Fruit fly (Drosophila melanogaster) whole organism, pupa: ENCODE measurements around the gene CG43249.

Experiments
- CG13204 ChIP-seq: fragments of 200-800 bp; sonication (Bioruptor generic); optimal IDR thresholded peaks from 2 replicates; lab custom pipeline; 2018; ENCODE audit warnings: missing biosample characterization, mild to moderate bottlenecking, missing genetic modification characterization, moderate library complexity
- CG17806 ChIP-seq: fragments of 200-800 bp; sonication (Bioruptor generic); optimal IDR thresholded peaks from 2 replicates; lab custom pipeline; 2018; ENCODE audit warnings: missing biosample characterization, mild to moderate bottlenecking, missing genetic modification characterization, moderate library complexity
- CG34367 ChIP-seq: fragments of 200-800 bp; sonication (Bioruptor generic); optimal IDR thresholded peaks from 2 replicates; lab custom pipeline; 2018; ENCODE audit warnings: missing biosample characterization, mild to moderate bottlenecking, missing genetic modification characterization
- CG8301 ChIP-seq: fragments of 200-800 bp; sonication (Bioruptor generic); optimal IDR thresholded peaks from 2 replicates; lab custom pipeline; 2018; ENCODE audit warnings: missing biosample characterization, mild to moderate bottlenecking, missing genetic modification characterization
- CG9948 ChIP-seq: fragments of 200-800 bp; sonication (Bioruptor generic); optimal IDR thresholded peaks from 2 replicates; lab custom pipeline; 2018; ENCODE audit warnings: missing biosample characterization, mild to moderate bottlenecking, missing genetic modification characterization, moderate library complexity
- EcR ChIP-seq: fragments of 200-800 bp; sonication (Bioruptor generic); optimal IDR thresholded peaks from 3 replicates; lab custom pipeline; 2019; ENCODE audit warnings: missing biosample characterization, missing genetic modification characterization, mild to moderate bottlenecking, moderate library complexity, missing genetic modification reagents
- rn ChIP-seq: fragments of 200-800 bp; sonication (Bioruptor generic); IDR thresholded peaks from 2 replicates; pipeline ENCODE4 v1.3.6; 2022; ENCODE audit warnings: missing biosample characterization, missing genetic modification characterization

dm6 chr3L:16279987-16280454 lies 24.1 kb upstream of the CG43249 start, which contains the start of gene CG13064:
- TF ChIP-seq CG8301 (tag; lab: Kevin White, UChicago) (no peak), rn (GFP tag; lab: Robert Waterston, UW) (no peak), CG9948 (tag; lab: Kevin White, UChicago) (no peak), CG13204 (GFP tag; lab: Kevin White, UChicago) (no peak), CG17806 (no peak), CG34367 (tag; lab: Kevin White, UChicago) (no peak), EcR (GFP tag; lab: Kevin White, UChicago) (peak; percentile 96)
